Worm (Caenorhabditis elegans) whole organism, L1 larva: ENCODE measurements around the gene H11E01.3.

Experiments
- aha-1 ChIP-seq: fragments of 150-350 bp; optimal IDR thresholded peaks from 2 replicates; lab custom pipeline; 2014; ENCODE audit warnings: missing biosample characterization, missing genetic modification characterization
- efl-3 ChIP-seq: fragments of 200-800 bp; sonication (Bioruptor generic); optimal IDR thresholded peaks from 2 replicates; lab custom pipeline; 2018; ENCODE audit warnings: mild to moderate bottlenecking, missing genetic modification characterization, missing compliant biosample characterization
- fos-1 ChIP-seq: fragments of 150-350 bp; optimal IDR thresholded peaks from 2 replicates; lab custom pipeline; 2014; ENCODE audit warnings: missing biosample characterization, missing genetic modification characterization
- hlh-4 ChIP-seq: sonication (generic microtip); optimal IDR thresholded peaks from 2 replicates; lab custom pipeline; 2016; ENCODE audit warnings: mild to moderate bottlenecking, missing genetic modification characterization, missing compliant biosample characterization
- lin-35 ChIP-seq, 2 experiments: fragments of 150-350 bp; optimal IDR thresholded peaks; 2 replicates each; lab custom pipeline; 2014; ENCODE audit warnings: missing biosample characterization in 2 of 2, missing genetic modification characterization in 2 of 2, missing genetic modification reagents in 2 of 2
- lir-3 ChIP-seq: sonication (generic microtip); optimal IDR thresholded peaks from 2 replicates; lab custom pipeline; 2016; ENCODE audit warnings: mild to moderate bottlenecking, missing genetic modification characterization, moderate library complexity, missing compliant biosample characterization; ENCODE audit not compliant: poor library complexity
- pqm-1 ChIP-seq: sonication (generic microtip); optimal IDR thresholded peaks from 3 replicates; lab custom pipeline; 2017; ENCODE audit warnings: missing biosample characterization, missing genetic modification characterization
- sptf-1 ChIP-seq: fragments of 150-350 bp; optimal IDR thresholded peaks from 2 replicates; lab custom pipeline; 2014; ENCODE audit warnings: missing biosample characterization, missing genetic modification characterization
- sup-37 ChIP-seq: fragments of 200-800 bp; sonication (Bioruptor generic); optimal IDR thresholded peaks from 2 replicates; lab custom pipeline; 2018; ENCODE audit warnings: mild to moderate bottlenecking, missing genetic modification characterization, missing compliant biosample characterization
- unc-30 ChIP-seq: sonication (generic microtip); optimal IDR thresholded peaks from 2 replicates; lab custom pipeline; 2017; ENCODE audit warnings: missing biosample characterization, missing genetic modification characterization
- unc-62 ChIP-seq: fragments of 150-350 bp; optimal IDR thresholded peaks from 2 replicates; lab custom pipeline; 2014; ENCODE audit warnings: missing biosample characterization, missing genetic modification reagents, missing genetic modification characterization

ce11 chrX:1599294-1599693, 5.4 kb upstream of the H11E01.3 start:
- TF ChIP-seq aha-1 (tag; lab: Kevin White, UChicago) (no peak), fos-1 (tag; lab: Kevin White, UChicago) (no peak), efl-3 (GFP tag; lab: Kevin White, UChicago) (no peak), unc-30 (tag; lab: Kevin White, UChicago) (no peak), sup-37 (no peak), pqm-1 (tag; lab: Kevin White, UChicago) (no peak), lir-3 (tag; lab: Kevin White, UChicago) (no peak), unc-62 (GFP tag; lab: Kevin White, UChicago) (no peak), hlh-4 (tag; lab: Kevin White, UChicago) (no peak), lin-35 (GFP tag; optimal IDR thresholded peaks at IDR 0.05; lab: Kevin White, UChicago) (no peak), sptf-1 (tag; lab: Kevin White, UChicago) (no peak)
